Fruit fly (Drosophila melanogaster) whole organism, prepupa: Measurements from ENCODE around the gene ct.

Experiments
- Blimp-1 ChIP-seq: fragments of 200-800 bp; sonication (Bioruptor generic); optimal IDR thresholded peaks from 3 replicates; lab custom pipeline; 2017; ENCODE audit warnings: missing biosample characterization, missing genetic modification characterization, mild to moderate bottlenecking, moderate library complexity, missing genetic modification reagents
- CG10669 ChIP-seq: fragments of 200-800 bp; sonication (Bioruptor generic); optimal IDR thresholded peaks from 3 replicates; lab custom pipeline; 2018; ENCODE audit warnings: missing biosample characterization, mild to moderate bottlenecking, missing genetic modification characterization, moderate library complexity
- CG11294 ChIP-seq: fragments of 200-800 bp; sonication (Bioruptor generic); IDR thresholded peaks from 2 replicates; pipeline ENCODE4 v1.3.6; 2022; ENCODE audit warnings: missing biosample characterization, missing genetic modification characterization
- CG11902 ChIP-seq: fragments of 200-800 bp; sonication (Bioruptor generic); optimal IDR thresholded peaks from 3 replicates; lab custom pipeline; 2016; ENCODE audit warnings: missing biosample characterization, missing genetic modification characterization
- CG15336 ChIP-seq: fragments of 200-800 bp; sonication (Bioruptor generic); IDR thresholded peaks from 2 replicates; pipeline ENCODE4 v1.3.6; 2022; ENCODE audit warnings: missing biosample characterization, missing genetic modification characterization
- CG1621 ChIP-seq: fragments of 200-800 bp; sonication (Bioruptor generic); optimal IDR thresholded peaks from 3 replicates; lab custom pipeline; 2018; ENCODE audit warnings: missing biosample characterization, mild to moderate bottlenecking, missing genetic modification characterization
- CG16779 ChIP-seq: fragments of 200-800 bp; sonication (Bioruptor generic); optimal IDR thresholded peaks from 3 replicates; lab custom pipeline; 2017; ENCODE audit warnings: missing biosample characterization, mild to moderate bottlenecking, missing genetic modification characterization
- CG3032 ChIP-seq: fragments of 200-800 bp; optimal IDR thresholded peaks from 2 replicates; lab custom pipeline; 2019; ENCODE audit warnings: missing biosample characterization, mild to moderate bottlenecking, missing genetic modification characterization, moderate library complexity
- CG31627 ChIP-seq: fragments of 200-800 bp; sonication (Bioruptor generic); optimal IDR thresholded peaks from 3 replicates; lab custom pipeline; 2016; ENCODE audit warnings: missing biosample characterization, missing genetic modification characterization
- CG32006 ChIP-seq: fragments of 200-800 bp; sonication (Bioruptor generic); optimal IDR thresholded peaks from 3 replicates; lab custom pipeline; 2017; ENCODE audit warnings: missing biosample characterization, mild to moderate bottlenecking, missing genetic modification characterization
- CG3919 ChIP-seq: fragments of 200-800 bp; sonication (Bioruptor generic); optimal IDR thresholded peaks from 3 replicates; lab custom pipeline; 2016; ENCODE audit warnings: missing biosample characterization, missing genetic modification characterization
- CG6163 ChIP-seq: fragments of 200-800 bp; sonication (Bioruptor generic); IDR thresholded peaks from 3 replicates; pipeline ENCODE4 v1.3.6; 2022; ENCODE audit warnings: missing biosample characterization, missing genetic modification characterization
- CG6792 ChIP-seq: fragments of 200-800 bp; sonication (Bioruptor generic); optimal IDR thresholded peaks from 3 replicates; lab custom pipeline; 2016; ENCODE audit warnings: missing biosample characterization, missing genetic modification characterization
- CG6808 ChIP-seq: fragments of 200-800 bp; sonication (Bioruptor generic); optimal IDR thresholded peaks from 3 replicates; lab custom pipeline; 2017; ENCODE audit warnings: missing biosample characterization, missing genetic modification characterization, mild to moderate bottlenecking, moderate library complexity, missing genetic modification reagents
- CG6854 ChIP-seq: fragments of 200-800 bp; sonication (Bioruptor generic); optimal IDR thresholded peaks from 2 replicates; lab custom pipeline; 2017; ENCODE audit warnings: missing biosample characterization, mild to moderate bottlenecking, missing genetic modification characterization
- CG7368 ChIP-seq: fragments of 200-800 bp; sonication (Bioruptor generic); optimal IDR thresholded peaks from 3 replicates; lab custom pipeline; 2016; ENCODE audit warnings: missing biosample characterization, missing genetic modification characterization
- CG8119 ChIP-seq: fragments of 200-800 bp; sonication (Bioruptor generic); IDR thresholded peaks from 3 replicates; pipeline ENCODE4 v1.3.6; 2022; ENCODE audit warnings: missing biosample characterization, missing genetic modification characterization
- CG8319 ChIP-seq: fragments of 200-800 bp; sonication (Bioruptor generic); optimal IDR thresholded peaks from 3 replicates; lab custom pipeline; 2016; ENCODE audit warnings: missing biosample characterization, missing genetic modification characterization
- CG9139 ChIP-seq: fragments of 200-800 bp; sonication (Bioruptor generic); optimal IDR thresholded peaks from 3 replicates; lab custom pipeline; 2017; ENCODE audit warnings: missing biosample characterization, mild to moderate bottlenecking, missing genetic modification characterization
- Eip75B ChIP-seq: fragments of 200-800 bp; sonication (Bioruptor generic); optimal IDR thresholded peaks from 3 replicates; lab custom pipeline; 2016; ENCODE audit warnings: missing biosample characterization, missing genetic modification characterization
- Eip93F ChIP-seq: fragments of 200-800 bp; sonication (Bioruptor generic); optimal IDR thresholded peaks from 2 replicates; lab custom pipeline; 2016; ENCODE audit warnings: missing biosample characterization, mild to moderate bottlenecking, missing genetic modification characterization
- Ets21C ChIP-seq: fragments of 200-800 bp; sonication (Bioruptor generic); optimal IDR thresholded peaks from 3 replicates; lab custom pipeline; 2016; ENCODE audit warnings: missing biosample characterization, missing genetic modification characterization
- Ets96B ChIP-seq: fragments of 200-800 bp; optimal IDR thresholded peaks from 2 replicates; lab custom pipeline; 2019; ENCODE audit warnings: missing biosample characterization, mild to moderate bottlenecking, missing genetic modification characterization, moderate library complexity
- Gug ChIP-seq: fragments of 200-800 bp; sonication (Bioruptor generic); IDR thresholded peaks from 2 replicates; pipeline ENCODE4 v1.3.6; 2022; ENCODE audit warnings: missing biosample characterization, missing genetic modification characterization
- Hr38 ChIP-seq: sonication (Bioruptor generic); optimal IDR thresholded peaks from 2 replicates; lab custom pipeline; 2016; ENCODE audit warnings: missing biosample characterization, missing genetic modification characterization
- Hr39 ChIP-seq: fragments of 200-800 bp; sonication (Bioruptor generic); optimal IDR thresholded peaks from 2 replicates; lab custom pipeline; 2016; ENCODE audit warnings: missing biosample characterization, missing genetic modification characterization
- Hr4 ChIP-seq: fragments of 200-800 bp; sonication (Bioruptor generic); optimal IDR thresholded peaks from 3 replicates; lab custom pipeline; 2016; ENCODE audit warnings: missing biosample characterization, missing genetic modification characterization
- Met ChIP-seq: fragments of 200-800 bp; sonication (Bioruptor generic); optimal IDR thresholded peaks from 3 replicates; lab custom pipeline; 2016; ENCODE audit warnings: missing biosample characterization, missing genetic modification characterization
- Smox ChIP-seq: fragments of 200-800 bp; sonication (Bioruptor generic); optimal IDR thresholded peaks from 3 replicates; lab custom pipeline; 2016; ENCODE audit warnings: missing biosample characterization, missing genetic modification characterization
- Sox102F ChIP-seq: fragments of 200-800 bp; sonication (Bioruptor generic); optimal IDR thresholded peaks from 2 replicates; lab custom pipeline; 2016; ENCODE audit warnings: missing biosample characterization, mild to moderate bottlenecking, missing genetic modification characterization
- Sox14 ChIP-seq: fragments of 200-800 bp; sonication (Bioruptor generic); optimal IDR thresholded peaks from 3 replicates; lab custom pipeline; 2016; ENCODE audit warnings: missing biosample characterization, missing genetic modification characterization
- Sox15 ChIP-seq: fragments of 200-800 bp; sonication (Bioruptor generic); optimal IDR thresholded peaks from 3 replicates; lab custom pipeline; 2016; ENCODE audit warnings: missing biosample characterization, missing genetic modification characterization
- cyc ChIP-seq: fragments of 200-800 bp; sonication (Bioruptor generic); optimal IDR thresholded peaks from 3 replicates; lab custom pipeline; 2016; ENCODE audit warnings: missing biosample characterization, missing genetic modification characterization
- dac ChIP-seq: fragments of 200-800 bp; sonication (Bioruptor generic); optimal IDR thresholded peaks from 2 replicates; lab custom pipeline; 2017; ENCODE audit warnings: missing biosample characterization, mild to moderate bottlenecking, missing genetic modification characterization
- eg ChIP-seq: fragments of 200-800 bp; sonication (Bioruptor generic); IDR thresholded peaks from 3 replicates; pipeline ENCODE4 v1.3.6; 2022; ENCODE audit warnings: missing biosample characterization, missing genetic modification characterization
- esn ChIP-seq: fragments of 200-800 bp; sonication (Bioruptor generic); optimal IDR thresholded peaks from 2 replicates; lab custom pipeline; 2016; ENCODE audit warnings: missing biosample characterization, mild to moderate bottlenecking, missing genetic modification characterization, moderate library complexity
- fd59A ChIP-seq: fragments of 200-800 bp; sonication (Bioruptor generic); optimal IDR thresholded peaks from 2 replicates; lab custom pipeline; 2017; ENCODE audit warnings: missing biosample characterization, mild to moderate bottlenecking, missing genetic modification characterization, missing genetic modification reagents
- fd85E ChIP-seq: fragments of 200-800 bp; sonication (Bioruptor generic); optimal IDR thresholded peaks from 3 replicates; lab custom pipeline; 2016; ENCODE audit warnings: missing biosample characterization, missing genetic modification characterization
- lz ChIP-seq: fragments of 200-800 bp; sonication (Bioruptor generic); optimal IDR thresholded peaks from 3 replicates; lab custom pipeline; 2016; ENCODE audit warnings: missing biosample characterization, missing genetic modification characterization
- net ChIP-seq: fragments of 200-800 bp; sonication (Bioruptor generic); optimal IDR thresholded peaks from 3 replicates; lab custom pipeline; 2016; ENCODE audit warnings: missing biosample characterization, missing genetic modification characterization
- pdm3 ChIP-seq: fragments of 200-800 bp; sonication (Bioruptor generic); optimal IDR thresholded peaks from 3 replicates; lab custom pipeline; 2016; ENCODE audit warnings: missing biosample characterization, missing genetic modification characterization
- salr ChIP-seq, 2 experiments: fragments of 200-800 bp; sonication (Bioruptor generic); optimal IDR thresholded peaks; 3 replicates each; lab custom pipeline; 2016 to 2018; ENCODE audit warnings: missing biosample characterization in 2 of 2, missing genetic modification characterization in 2 of 2, mild to moderate bottlenecking in 1 of 2
- spab ChIP-seq: fragments of 200-800 bp; sonication (Bioruptor generic); optimal IDR thresholded peaks from 2 replicates; lab custom pipeline; 2017; ENCODE audit warnings: missing biosample characterization, mild to moderate bottlenecking, missing genetic modification characterization, missing genetic modification reagents
- ss ChIP-seq, 2 experiments: fragments of 200-800 bp; sonication (Bioruptor generic); optimal IDR thresholded peaks; 2 replicates in 1 of 2; 3 replicates in 1 of 2; lab custom pipeline; 2017 to 2018; ENCODE audit warnings: mild to moderate bottlenecking in 2 of 2, missing biosample characterization in 2 of 2, missing genetic modification characterization in 2 of 2, moderate library complexity in 1 of 2
- svp ChIP-seq: fragments of 200-800 bp; sonication (Bioruptor generic); peaks from one replicate; lab custom pipeline; 2016; ENCODE audit warnings: missing biosample characterization, missing genetic modification characterization
- topi ChIP-seq: fragments of 200-800 bp; sonication (Bioruptor generic); optimal IDR thresholded peaks from 3 replicates; lab custom pipeline; 2016; ENCODE audit warnings: missing biosample characterization, missing genetic modification characterization
- vri ChIP-seq: fragments of 200-800 bp; sonication (Bioruptor generic); optimal IDR thresholded peaks from 3 replicates; lab custom pipeline; 2016; ENCODE audit warnings: missing biosample characterization, mild to moderate bottlenecking, missing genetic modification characterization

Gene ct

dm6 chrX:7691947-7692739 is 83.9 kb downstream of the ct start (continued):
- peak; percentile 78; the same call in 2 of the 3 replicates for TF ChIP-seq CG6163 (GFP tag; lab: Robert Waterston, UW)
- peak; percentile 87 for TF ChIP-seq Ets96B
- TF ChIP-seq pdm3 (GFP tag; lab: Kevin White, UChicago) = peak; percentile 87
- TF ChIP-seq CG31627 (GFP tag; lab: Kevin White, UChicago) = peak; percentile 82
- TF ChIP-seq Gug (GFP tag; lab: Robert Waterston, UW) = peak; percentile 64
- TF ChIP-seq CG9139 (GFP tag; lab: Kevin White, UChicago) = peak; percentile 93
- TF ChIP-seq svp (GFP tag; lab: Kevin White, UChicago) = peak; percentile 96
- peak; percentile 61 for TF ChIP-seq fd59A (GFP tag; lab: Kevin White, UChicago)
- TF ChIP-seq Eip93F (GFP tag; lab: Kevin White, UChicago) = peak; percentile 58
- TF ChIP-seq CG15336 (GFP tag; lab: Robert Waterston, UW) = peak; percentile 88
- peak; percentile 86 for TF ChIP-seq CG10669 (GFP tag; lab: Kevin White, UChicago)
- TF ChIP-seq fd85E = no peak
- peak; percentile 65 for TF ChIP-seq CG7368 (GFP tag; lab: Kevin White, UChicago)
- TF ChIP-seq Hr38 (GFP tag; lab: Kevin White, UChicago) = no peak
- TF ChIP-seq esn (GFP tag; lab: Kevin White, UChicago) = peak; percentile 92
- peak; percentile 89 for TF ChIP-seq topi (GFP tag; lab: Kevin White, UChicago)
- peak; percentile 34 for TF ChIP-seq CG6854 (GFP tag; lab: Kevin White, UChicago)
- peak; percentile 89 for TF ChIP-seq vri (GFP tag; lab: Kevin White, UChicago)
- peak; percentile 82 for TF ChIP-seq CG8319 (GFP tag; lab: Kevin White, UChicago)
- TF ChIP-seq Smox (GFP tag; lab: Kevin White, UChicago) = peak; percentile 88
- TF ChIP-seq Ets21C (GFP tag; lab: Kevin White, UChicago) = peak; percentile 79
- TF ChIP-seq CG3919 (GFP tag; lab: Kevin White, UChicago) = peak; percentile 81

DNA sequence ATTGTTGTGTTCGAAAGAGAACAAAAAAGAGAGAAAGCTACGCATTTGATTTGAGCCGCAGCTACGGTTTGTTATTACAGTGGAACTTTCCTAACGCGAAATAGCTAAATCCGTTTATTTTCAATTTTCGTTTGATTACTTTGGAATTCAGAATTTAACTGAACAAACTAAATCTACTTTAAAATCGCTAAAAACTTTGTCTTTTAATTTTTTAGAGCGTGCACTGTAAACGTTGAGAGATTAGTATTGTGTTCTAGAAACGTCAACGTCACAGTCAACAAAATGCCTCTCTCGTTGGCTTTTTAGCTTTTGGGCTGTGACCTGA is 84.5 kb downstream of the ct start:
- TF ChIP-seq CG11294 (GFP tag; lab: Robert Waterston, UW) (peak; percentile 73), fd85E (no peak), CG6792 (GFP tag; lab: Kevin White, UChicago) (peak; percentile 61), Hr4 (GFP tag; lab: Kevin White, UChicago) (peak; percentile 80), Sox102F (GFP tag; lab: Kevin White, UChicago) (peak; percentile 50), CG15336 (GFP tag; lab: Robert Waterston, UW) (peak; percentile 80), CG3919 (GFP tag; lab: Kevin White, UChicago) (peak; percentile 71), Sox14 (GFP tag; lab: Kevin White, UChicago) (peak; percentile 73), Blimp-1 (GFP tag; lab: Kevin White, UChicago) (no peak), pdm3 (GFP tag; lab: Kevin White, UChicago) (peak; percentile 70), CG6808 (GFP tag; lab: Kevin White, UChicago) (no peak), Hr39 (GFP tag; lab: Kevin White, UChicago) (peak; percentile 78), spab (GFP tag; lab: Kevin White, UChicago) (no peak), svp (GFP tag; lab: Kevin White, UChicago) (peak; percentile 85), vri (GFP tag; lab: Kevin White, UChicago) (no peak), CG8119 (GFP tag; lab: Robert Waterston, UW) (peak; percentile 83), Sox15 (GFP tag; lab: Kevin White, UChicago) (peak; percentile 45), net (GFP tag; lab: Kevin White, UChicago) (peak; percentile 23), cyc (GFP tag; lab: Kevin White, UChicago) (peak; percentile 67), CG6854 (GFP tag; lab: Kevin White, UChicago) (no peak), esn (GFP tag; lab: Kevin White, UChicago) (peak; percentile 62), CG3032 (peak; percentile 19), dac (peak; percentile 41), topi (GFP tag; lab: Kevin White, UChicago) (peak; percentile 75), salr (GFP tag; optimal IDR thresholded peaks at IDR 0.05; lab: Kevin White, UChicago) (peak in 1 of 2 experiments; percentile 47), Smox (GFP tag; lab: Kevin White, UChicago) (peak; percentile 55), CG11902 (peak; percentile 34), CG16779 (no peak), ss (GFP tag; optimal IDR thresholded peaks at IDR 0.05; lab: Kevin White, UChicago) (no peak), Met (peak; percentile 86), CG32006 (GFP tag; lab: Kevin White, UChicago) (peak; percentile 75), Ets21C (GFP tag; lab: Kevin White, UChicago) (peak; percentile 35), eg (GFP tag; lab: Robert Waterston, UW) (peak; percentile 87), CG1621 (peak; percentile 12), lz (peak; percentile 81), Eip75B (GFP tag; lab: Kevin White, UChicago) (peak; percentile 54), CG7368 (GFP tag; lab: Kevin White, UChicago) (peak; percentile 60)
